Worm (Caenorhabditis elegans): ENCODE measurements around the gene abu-2.
"Not testable (repeated sequence)": the region's sequence is repeated elsewhere in the genome, so short reads cannot be mapped to it uniquely, and the experiment has no call there.

ce11 chrX:1430707-1431106, 20.3 kb upstream of the abu-2 start, which contains the start of gene F19G12.1:
- TF ChIP-seq mdl-1 (tag; optimal IDR thresholded peaks at IDR 0.05); nhr-12 (tag; optimal IDR thresholded peaks at IDR 0.05); nfya-1 (tag; optimal IDR thresholded peaks at IDR 0.05; ENCODE audit: insufficient read depth): not testable (repeated sequence)
